Fruit fly (Drosophila melanogaster) whole organism, embryonic: ENCODE data around the gene CG10232.

Experiments used
- CG10209 ChIP-seq: fragments of 200-800 bp; sonication (Bioruptor generic); optimal IDR thresholded peaks from 3 replicates; lab custom pipeline; 2017; ENCODE audit warnings: missing biosample characterization, mild to moderate bottlenecking, missing genetic modification characterization, missing genetic modification reagents
- CG10462 ChIP-seq: fragments of 200-800 bp; sonication (Bioruptor generic); optimal IDR thresholded peaks from 2 replicates; lab custom pipeline; 2016; ENCODE audit warnings: missing biosample characterization, missing genetic modification characterization
- CG10543 ChIP-seq: fragments of 200-800 bp; sonication (Bioruptor generic); optimal IDR thresholded peaks from 3 replicates; lab custom pipeline; 2017; ENCODE audit warnings: missing biosample characterization, mild to moderate bottlenecking, missing genetic modification characterization, moderate library complexity
- CG11695 ChIP-seq: fragments of 200-800 bp; sonication (Bioruptor generic); IDR thresholded peaks from 3 replicates; pipeline ENCODE4 v1.3.6; 2022; ENCODE audit warnings: missing biosample characterization, missing genetic modification characterization
- CG12071 ChIP-seq: fragments of 200-800 bp; sonication (Bioruptor generic); optimal IDR thresholded peaks from 3 replicates; lab custom pipeline; 2018; ENCODE audit warnings: missing biosample characterization, mild to moderate bottlenecking, missing genetic modification characterization
- CG13123 ChIP-seq: fragments of 200-800 bp; sonication (Bioruptor generic); optimal IDR thresholded peaks from 2 replicates; lab custom pipeline; 2016; ENCODE audit warnings: missing biosample characterization, missing genetic modification characterization
- CG14441 ChIP-seq: fragments of 200-800 bp; sonication (Bioruptor generic); IDR thresholded peaks from 2 replicates; pipeline ENCODE4 v1.3.6; 2022; ENCODE audit warnings: missing biosample characterization, missing genetic modification characterization
- CG17328 ChIP-seq: fragments of 200-800 bp; sonication (Bioruptor generic); IDR thresholded peaks from 2 replicates; pipeline ENCODE4 v1.3.6; 2022; ENCODE audit warnings: missing biosample characterization, missing genetic modification characterization
- CG18476 ChIP-seq: fragments of 200-800 bp; sonication (Bioruptor generic); optimal IDR thresholded peaks from 2 replicates; lab custom pipeline; 2016; ENCODE audit warnings: missing biosample characterization, mild to moderate bottlenecking, missing genetic modification characterization
- CG18764 ChIP-seq: fragments of 200-800 bp; sonication (Bioruptor generic); optimal IDR thresholded peaks from 3 replicates; lab custom pipeline; 2016; ENCODE audit warnings: missing biosample characterization, missing genetic modification characterization
- CG2199 ChIP-seq: fragments of 200-800 bp; sonication (Bioruptor generic); IDR thresholded peaks from 3 replicates; pipeline ENCODE4 v1.3.6; 2022; ENCODE audit warnings: missing biosample characterization, missing genetic modification characterization
- CG31224 ChIP-seq: fragments of 200-800 bp; sonication (Bioruptor generic); IDR thresholded peaks from 2 replicates; pipeline ENCODE4 v1.3.6; 2022; ENCODE audit warnings: missing biosample characterization, missing genetic modification characterization
- CG31441 ChIP-seq: fragments of 200-800 bp; sonication (Bioruptor generic); IDR thresholded peaks from 2 replicates; pipeline ENCODE4 v1.3.6; 2022; ENCODE audit warnings: missing biosample characterization, missing genetic modification characterization
- CG34224 ChIP-seq: fragments of 200-800 bp; sonication (Bioruptor generic); IDR thresholded peaks from 3 replicates; pipeline ENCODE4 v1.3.6; 2022; ENCODE audit warnings: missing biosample characterization, missing genetic modification characterization; ENCODE audit not compliant: partially characterized antibody
- CG3847 ChIP-seq: fragments of 200-800 bp; sonication (Bioruptor generic); IDR thresholded peaks from 2 replicates; pipeline ENCODE4 v1.3.6; 2022; ENCODE audit warnings: missing biosample characterization, missing genetic modification characterization
- CG6175 ChIP-seq: fragments of 200-800 bp; sonication (Bioruptor generic); IDR thresholded peaks from 3 replicates; pipeline ENCODE4 v1.3.6; 2022; ENCODE audit warnings: missing biosample characterization, missing genetic modification characterization
- CG6791 ChIP-seq: fragments of 200-800 bp; sonication (Bioruptor generic); IDR thresholded peaks from 3 replicates; pipeline ENCODE4 v1.3.6; 2022; ENCODE audit warnings: missing biosample characterization, missing genetic modification characterization; ENCODE audit not compliant: partially characterized antibody
- CG7271 ChIP-seq: fragments of 200-800 bp; sonication (Bioruptor generic); optimal IDR thresholded peaks from 2 replicates; lab custom pipeline; 2018; ENCODE audit warnings: missing biosample characterization, mild to moderate bottlenecking, missing genetic modification characterization, moderate library complexity
- CG7745 ChIP-seq: fragments of 200-800 bp; sonication (Bioruptor generic); optimal IDR thresholded peaks from 2 replicates; lab custom pipeline; 2018; ENCODE audit warnings: missing biosample characterization, mild to moderate bottlenecking, missing genetic modification characterization, moderate library complexity
- CG9609 ChIP-seq: fragments of 200-800 bp; sonication (Bioruptor generic); optimal IDR thresholded peaks from 3 replicates; lab custom pipeline; 2016; ENCODE audit warnings: missing biosample characterization, missing genetic modification characterization
- CoRest ChIP-seq: fragments of 200-800 bp; sonication (Bioruptor generic); optimal IDR thresholded peaks from 3 replicates; lab custom pipeline; 2018; ENCODE audit warnings: missing biosample characterization, mild to moderate bottlenecking, missing genetic modification characterization, moderate library complexity
- Dip2 ChIP-seq: fragments of 200-800 bp; sonication (Bioruptor generic); IDR thresholded peaks from 2 replicates; pipeline ENCODE4 v1.3.6; 2022; ENCODE audit warnings: missing biosample characterization, missing genetic modification characterization
- Doc3 ChIP-seq: fragments of 200-800 bp; sonication (Bioruptor generic); IDR thresholded peaks from 3 replicates; pipeline ENCODE4 v1.3.6; 2022; ENCODE audit warnings: missing biosample characterization, missing genetic modification characterization; ENCODE audit not compliant: partially characterized antibody
- Drgx ChIP-seq: fragments of 200-800 bp; sonication (Bioruptor generic); IDR thresholded peaks from 2 replicates; pipeline ENCODE4 v1.3.6; 2022; ENCODE audit warnings: missing biosample characterization, missing genetic modification characterization
- Eip74EF ChIP-seq, 2 experiments: fragments of 200-800 bp in 1 of 2; fragments of >200 bp in 1 of 2; sonication (Bioruptor generic) in 1 of 2; optimal IDR thresholded peaks; 2 replicates each; lab custom pipeline; 2017 to 2019; ENCODE audit warnings: missing biosample characterization in 2 of 2, missing genetic modification characterization in 2 of 2, mild to moderate bottlenecking in 1 of 2, moderate library complexity in 1 of 2
- Fer3 ChIP-seq: fragments of 200-800 bp; sonication (Bioruptor generic); optimal IDR thresholded peaks from 2 replicates; lab custom pipeline; 2018; ENCODE audit warnings: missing biosample characterization, mild to moderate bottlenecking, missing genetic modification characterization, moderate library complexity
- Gsc ChIP-seq: fragments of 200-800 bp; sonication (Bioruptor generic); IDR thresholded peaks from 2 replicates; pipeline ENCODE4 v1.3.6; 2022; ENCODE audit warnings: missing biosample characterization, missing genetic modification characterization
- Hand ChIP-seq: fragments of 200-800 bp; sonication (Bioruptor generic); optimal IDR thresholded peaks from 2 replicates; lab custom pipeline; 2017; ENCODE audit warnings: mild to moderate bottlenecking, missing biosample characterization, missing genetic modification reagents, missing genetic modification characterization
- Hr3 ChIP-seq: fragments of 200-800 bp; sonication (Bioruptor generic); optimal IDR thresholded peaks from 3 replicates; lab custom pipeline; 2016; ENCODE audit warnings: missing biosample characterization, missing genetic modification characterization
- Hr39 ChIP-seq: fragments of >200 bp; optimal IDR thresholded peaks from 2 replicates; lab custom pipeline; 2017
- Lhr ChIP-seq: fragments of 200-800 bp; sonication (Bioruptor generic); optimal IDR thresholded peaks from 3 replicates; lab custom pipeline; 2017; ENCODE audit warnings: mild to moderate bottlenecking, missing biosample characterization, missing genetic modification reagents, missing genetic modification characterization
- MBD-R2 ChIP-seq: fragments of 200-800 bp; sonication (Bioruptor generic); IDR thresholded peaks from 2 replicates; pipeline ENCODE4 v1.3.6; 2022; ENCODE audit warnings: missing biosample characterization, missing genetic modification characterization
- Side ChIP-seq: fragments of 200-800 bp; sonication (Bioruptor generic); optimal IDR thresholded peaks from 2 replicates; lab custom pipeline; 2016; ENCODE audit warnings: missing biosample characterization, missing genetic modification characterization
- bowl ChIP-seq: fragments of 200-800 bp; sonication (Bioruptor generic); IDR thresholded peaks from 2 replicates; pipeline ENCODE4 v1.3.6; 2022; ENCODE audit warnings: missing biosample characterization, missing genetic modification characterization
- danr ChIP-seq: fragments of 200-800 bp; sonication (Bioruptor generic); IDR thresholded peaks from 2 replicates; pipeline ENCODE4 v1.3.6; 2022; ENCODE audit warnings: missing biosample characterization, missing genetic modification characterization
- dati ChIP-seq: fragments of 200-800 bp; sonication (Bioruptor generic); IDR thresholded peaks from 2 replicates; pipeline ENCODE4 v1.3.6; 2022; ENCODE audit warnings: missing biosample characterization, missing genetic modification characterization
- dpn ChIP-seq, 2 experiments: fragments of 200-800 bp; sonication (Bioruptor generic); optimal IDR thresholded peaks; 3 replicates each; lab custom pipeline; 2016; ENCODE audit warnings: missing biosample characterization in 2 of 2, missing genetic modification characterization in 2 of 2
- ewg ChIP-seq: fragments of 200-800 bp; sonication (Bioruptor generic); optimal IDR thresholded peaks from 3 replicates; lab custom pipeline; 2017; ENCODE audit warnings: mild to moderate bottlenecking, missing biosample characterization, missing genetic modification reagents, missing genetic modification characterization
- lab ChIP-seq: fragments of 200-800 bp; sonication (Bioruptor generic); optimal IDR thresholded peaks from 3 replicates; lab custom pipeline; 2017; ENCODE audit warnings: missing biosample characterization, missing genetic modification characterization, mild to moderate bottlenecking, moderate library complexity, missing genetic modification reagents
- nerfin-1 ChIP-seq: fragments of 200-800 bp; sonication (Bioruptor generic); optimal IDR thresholded peaks from 3 replicates; lab custom pipeline; 2019; ENCODE audit warnings: missing biosample characterization, mild to moderate bottlenecking, missing genetic modification characterization, moderate library complexity
- prd ChIP-seq, 3 experiments: fragments of >200 bp in 2 of 3; fragments of 200-800 bp in 1 of 3; sonication (Bioruptor generic) in 1 of 3; optimal IDR thresholded peaks in 2 of 3; IDR thresholded peaks in 1 of 3; 2 replicates in 2 of 3; 3 replicates in 1 of 3; pipeline versions ENCODE4 v1.3.6 to Lab custom; 2017 to 2022; ENCODE audit warnings: missing biosample characterization in 1 of 3, missing genetic modification characterization in 1 of 3
- row ChIP-seq: fragments of 200-800 bp; sonication (Bioruptor generic); IDR thresholded peaks from 3 replicates; pipeline ENCODE4 v1.3.6; 2022; ENCODE audit warnings: missing biosample characterization, missing genetic modification characterization
- run ChIP-seq: fragments of 200-800 bp; sonication (Bioruptor generic); optimal IDR thresholded peaks from 3 replicates; lab custom pipeline; 2018; ENCODE audit warnings: missing biosample characterization, mild to moderate bottlenecking, missing genetic modification characterization
- scrt ChIP-seq: fragments of 200-800 bp; sonication (Bioruptor generic); optimal IDR thresholded peaks from 2 replicates; lab custom pipeline; 2018; ENCODE audit warnings: missing biosample characterization, mild to moderate bottlenecking, missing genetic modification characterization, moderate library complexity
- sens-2 ChIP-seq: fragments of 200-800 bp; sonication (Bioruptor generic); IDR thresholded peaks from 2 replicates; pipeline ENCODE4 v1.3.6; 2022; ENCODE audit warnings: missing biosample characterization, missing genetic modification characterization
- sqz ChIP-seq: fragments of 200-800 bp; sonication (Bioruptor generic); optimal IDR thresholded peaks from 3 replicates; lab custom pipeline; 2018; ENCODE audit warnings: missing biosample characterization, mild to moderate bottlenecking, missing genetic modification characterization
- ssp ChIP-seq: fragments of 200-800 bp; sonication (Bioruptor generic); IDR thresholded peaks from 2 replicates; pipeline ENCODE4 v1.3.6; 2022; ENCODE audit warnings: missing biosample characterization, missing genetic modification characterization
- toy ChIP-seq: fragments of 200-800 bp; sonication (Bioruptor generic); IDR thresholded peaks from 2 replicates; pipeline ENCODE4 v1.3.6; 2022; ENCODE audit warnings: missing biosample characterization, missing genetic modification characterization
- wek ChIP-seq: fragments of 200-800 bp; sonication (Bioruptor generic); optimal IDR thresholded peaks from 3 replicates; lab custom pipeline; 2018; ENCODE audit warnings: missing biosample characterization, mild to moderate bottlenecking, missing genetic modification characterization, moderate library complexity

The CG10232 gene

DNA sequence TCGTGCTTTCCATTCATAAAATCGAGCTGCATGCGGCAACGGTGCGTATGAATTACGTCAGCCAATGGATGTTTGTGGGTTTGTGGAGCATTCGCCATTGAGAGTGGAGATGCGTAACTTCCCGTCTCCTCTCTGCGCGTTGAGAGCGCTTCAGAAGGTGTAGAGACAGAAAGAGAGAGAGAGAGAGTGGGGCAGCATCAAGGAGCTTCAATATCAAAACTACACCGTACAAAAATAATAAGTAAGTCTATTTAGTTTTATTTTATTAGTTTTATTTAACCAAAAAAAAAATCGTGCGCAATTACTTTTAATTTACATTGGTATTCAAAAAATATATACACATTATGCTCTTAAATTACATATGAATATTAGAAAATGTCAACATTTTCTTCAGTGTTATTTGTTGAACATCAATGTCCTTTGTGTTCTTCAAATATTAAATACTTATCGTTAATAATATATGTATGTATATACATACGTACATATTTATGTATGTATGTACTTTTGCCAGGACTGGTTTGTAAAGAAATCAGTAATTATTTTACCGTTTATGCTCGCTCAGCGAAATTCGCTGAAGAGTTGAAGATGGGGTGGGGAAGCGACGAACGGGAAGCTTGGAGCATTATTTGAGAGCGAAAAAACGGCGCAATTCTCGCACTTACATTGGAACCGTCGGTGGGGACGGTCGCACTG, 1.4 kb upstream of the CG10232 start, which contains the start of gene CG10365 (continued):
- TF ChIP-seq danr (GFP tag; lab: Robert Waterston, UW) (peak; percentile 50; the same call in 1 of the 2 replicates), CG6175 (0 out of 3 replicates have a peak, but pooled peaks have one; percentile 46), prd (optimal IDR thresholded peaks at IDR 0.05; lab: Kevin White, UChicago) (no peak), prd (GFP tag; IDR thresholded peaks at IDR 0.05; lab: Robert Waterston, UW) (peak; percentile 77), Lhr (no peak), CG31441 (GFP tag; lab: Robert Waterston, UW) (peak; percentile 93), CG14441 (GFP tag; lab: Robert Waterston, UW) (peak; percentile 83), CG10209 (peak; percentile 86), bowl (GFP tag; lab: Robert Waterston, UW) (peak; percentile 67; the same call in 1 of the 2 replicates), Hr3 (peak; percentile 84), CG6791 (GFP tag; lab: Robert Waterston, UW) (no peak), CoRest (peak; percentile 93), CG2199 (no peak), Dip2 (GFP tag; lab: Robert Waterston, UW) (no peak), CG9609 (GFP tag; lab: Kevin White, UChicago) (no peak), sqz (GFP tag; lab: Kevin White, UChicago) (peak; percentile 52), dpn (GFP tag; optimal IDR thresholded peaks at IDR 0.05; lab: Kevin White, UChicago) (peak in 1 of 2 experiments; percentile 86), Hr39 (no peak), CG18764 (GFP tag; lab: Kevin White, UChicago) (peak; percentile 56), Hand (peak; percentile 88), run (peak; percentile 79), ssp (GFP tag; lab: Robert Waterston, UW) (peak; percentile 65), sens-2 (GFP tag; lab: Robert Waterston, UW) (no peak), row (GFP tag; lab: Robert Waterston, UW) (peak; percentile 91), toy (GFP tag; lab: Robert Waterston, UW) (no peak), nerfin-1 (tag; lab: Kevin White, UChicago) (peak; percentile 80), CG3847 (GFP tag; lab: Robert Waterston, UW) (peak; percentile 81), scrt (GFP tag; lab: Kevin White, UChicago) (peak; percentile 81), CG10462 (peak; percentile 55), CG17328 (GFP tag; lab: Robert Waterston, UW) (peak; percentile 85), Drgx (GFP tag; lab: Robert Waterston, UW) (peak; percentile 85), Side (no peak), Fer3 (tag; lab: Kevin White, UChicago) (peak; percentile 92), CG10543 (GFP tag; lab: Kevin White, UChicago) (peak; percentile 69), MBD-R2 (peak; percentile 35; the same call in 1 of the 2 replicates), CG31224 (GFP tag; lab: Robert Waterston, UW) (no peak), CG7745 (tag; lab: Kevin White, UChicago) (no peak), CG7271 (tag; lab: Kevin White, UChicago) (no peak), Gsc (no peak), CG12071 (no peak), ewg (GFP tag; lab: Kevin White, UChicago) (peak; percentile 70), lab (GFP tag; lab: Kevin White, UChicago) (peak; percentile 92), dati (GFP tag; lab: Robert Waterston, UW) (peak; percentile 38; the same call in 1 of the 2 replicates), CG13123 (GFP tag; lab: Kevin White, UChicago) (peak; percentile 78), Doc3 (GFP tag; lab: Robert Waterston, UW) (no peak), wek (GFP tag; lab: Kevin White, UChicago) (no peak), CG18476 (GFP tag; lab: Kevin White, UChicago) (peak; percentile 58), CG11695 (peak; percentile 90), Eip74EF (GFP tag; optimal IDR thresholded peaks at IDR 0.05; lab: Kevin White, UChicago) (peak in 1 of 2 experiments; percentile 93), CG34224 (no peak)
